Worm (Caenorhabditis elegans): Measurements from ENCODE around the gene C37H5.13.

DNA sequence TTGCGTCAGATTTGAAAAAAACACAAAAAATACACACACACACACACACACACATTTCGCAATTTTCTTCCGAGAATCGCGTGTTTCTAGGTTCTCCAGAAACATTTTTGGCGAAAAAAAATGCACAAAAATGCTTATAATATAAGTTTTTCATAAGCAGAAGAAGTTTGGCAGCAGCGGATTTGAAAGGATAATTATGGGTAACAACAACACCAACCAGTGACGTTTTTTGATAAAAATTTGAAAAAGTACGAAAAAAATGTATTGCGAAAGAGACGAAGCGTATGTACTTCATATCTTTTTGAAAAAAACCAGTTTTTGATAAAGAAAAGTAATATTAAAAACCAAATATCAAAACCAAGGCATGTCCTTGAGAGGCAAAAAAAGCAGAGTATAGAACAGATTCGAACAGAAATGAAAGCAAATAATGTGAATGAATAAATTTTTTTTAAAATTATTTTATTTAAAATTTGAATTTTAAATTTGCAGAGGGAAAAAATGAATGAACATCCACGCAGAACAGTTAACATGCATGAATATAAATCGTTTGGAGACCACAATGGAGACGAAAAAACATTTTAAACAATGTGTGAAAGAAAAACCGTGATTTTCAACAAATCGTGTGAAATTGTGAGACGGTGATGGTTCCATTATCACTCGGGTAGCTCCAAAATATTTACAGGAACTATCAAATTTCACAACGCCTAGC, 38.9 kb downstream of the C37H5.13 start:
- TF ChIP-seq F49E8.2 (tag; optimal IDR thresholded peaks at IDR 0.05; ENCODE audit: insufficient read depth) (peak; percentile 14), dox-1 (GFP tag; IDR thresholded peaks at IDR 0.05) (no peak)

All from whole organism, young adult.